Worm (Caenorhabditis elegans) whole organism, early embryonic: ENCODE measurements around the gene lin-31.

Experiments
- B0310.2 ChIP-seq: sonication (generic microtip); optimal IDR thresholded peaks from 2 replicates; lab custom pipeline; 2016; ENCODE audit warnings: mild to moderate bottlenecking, missing genetic modification characterization, missing compliant biosample characterization
- aly-1 ChIP-seq: sonication (generic microtip); optimal IDR thresholded peaks from 2 replicates; lab custom pipeline; 2016; ENCODE audit warnings: missing genetic modification characterization, missing compliant biosample characterization
- ama-1 ChIP-seq: fragments of 150-350 bp; optimal IDR thresholded peaks from 2 replicates; lab custom pipeline; 2014
- flt-1 ChIP-seq: fragments of 200-800 bp; sonication (Bioruptor generic); IDR thresholded peaks from 2 replicates; pipeline ENCODE4 v1.3.6; 2022; ENCODE audit warnings: missing genetic modification characterization, missing compliant biosample characterization
- hnd-1 ChIP-seq: sonication (generic microtip); optimal IDR thresholded peaks from 2 replicates; lab custom pipeline; 2016; ENCODE audit warnings: missing genetic modification characterization, missing compliant biosample characterization
- pes-1 ChIP-seq: fragments of 200-800 bp; sonication (Bioruptor generic); IDR thresholded peaks from 2 replicates; pipeline ENCODE4 v1.3.6; 2022; ENCODE audit warnings: missing genetic modification reagents, missing genetic modification characterization, missing compliant biosample characterization
- tbx-11 ChIP-seq: fragments of 200-800 bp; sonication (Bioruptor generic); IDR thresholded peaks from 2 replicates; pipeline ENCODE4 v1.3.6; 2022; ENCODE audit warnings: missing genetic modification characterization, missing compliant biosample characterization
- tbx-37 ChIP-seq: fragments of 200-800 bp; sonication (Bioruptor generic); conservative IDR thresholded peaks from 2 replicates; pipeline ENCODE4 v1.3.6; 2022; ENCODE audit warnings: missing genetic modification reagents, missing genetic modification characterization, missing compliant biosample characterization
- tra-4 ChIP-seq: sonication (generic microtip); optimal IDR thresholded peaks from 2 replicates; lab custom pipeline; 2017; ENCODE audit warnings: missing genetic modification characterization, missing compliant biosample characterization

ce11 chrII:3948507-3948906, 33.8 kb upstream of the lin-31 start:
- TF ChIP-seq ama-1 (lab: Kevin White, UChicago): no peak
- no peak for TF ChIP-seq tbx-11
- TF ChIP-seq tbx-37 (GFP tag; lab: Robert Waterston, UW): no peak
- no peak for TF ChIP-seq tra-4 (tag; lab: Kevin White, UChicago)
- no peak for TF ChIP-seq flt-1
- TF ChIP-seq B0310.2 (tag; lab: Kevin White, UChicago): no peak
- no peak for TF ChIP-seq pes-1
- TF ChIP-seq aly-1: no peak
- TF ChIP-seq hnd-1 (tag; lab: Kevin White, UChicago): no peak
